Worm (Caenorhabditis elegans) whole organism, late embryonic: ENCODE measurements around the gene ZK867.2.

Source experiments
- C08G9.2 ChIP-seq: sonication (generic microtip); optimal IDR thresholded peaks from 2 replicates; lab custom pipeline; 2016; ENCODE audit warnings: mild to moderate bottlenecking, missing genetic modification characterization, moderate library complexity, missing compliant biosample characterization
- C38D4.7 ChIP-seq: fragments of 200-800 bp; sonication (Bioruptor generic); optimal IDR thresholded peaks from 2 replicates; lab custom pipeline; 2018; ENCODE audit warnings: mild to moderate bottlenecking, missing genetic modification characterization, moderate library complexity, missing compliant biosample characterization
- K02D7.2 ChIP-seq: sonication (generic microtip); optimal IDR thresholded peaks from 2 replicates; lab custom pipeline; 2017; ENCODE audit warnings: mild to moderate bottlenecking, missing genetic modification characterization, missing compliant biosample characterization
- T23F11.4 ChIP-seq: fragments of 200-800 bp; sonication (Bioruptor generic); optimal IDR thresholded peaks from 2 replicates; lab custom pipeline; 2018; ENCODE audit warnings: mild to moderate bottlenecking, missing genetic modification characterization, missing compliant biosample characterization
- Y22D7AL.16 ChIP-seq: sonication (generic microtip); optimal IDR thresholded peaks from 2 replicates; lab custom pipeline; 2016; ENCODE audit warnings: missing genetic modification characterization, missing compliant biosample characterization
- ahr-1 ChIP-seq: sonication (generic microtip); optimal IDR thresholded peaks from 2 replicates; lab custom pipeline; 2016; ENCODE audit warnings: missing genetic modification characterization, missing compliant biosample characterization
- ama-1 ChIP-seq: fragments of 150-350 bp; optimal IDR thresholded peaks from 2 replicates; lab custom pipeline; 2014
- ceh-19 ChIP-seq: fragments of 200-800 bp; sonication (Bioruptor generic); optimal IDR thresholded peaks from 2 replicates; lab custom pipeline; 2018; ENCODE audit warnings: mild to moderate bottlenecking, missing genetic modification characterization, missing compliant biosample characterization
- ceh-2 ChIP-seq: sonication (generic microtip); optimal IDR thresholded peaks from 2 replicates; lab custom pipeline; 2016; ENCODE audit warnings: missing genotype, missing genetic modification characterization, missing compliant biosample characterization
- ceh-24 ChIP-seq: sonication (generic microtip); optimal IDR thresholded peaks from 2 replicates; lab custom pipeline; 2016; ENCODE audit warnings: mild to moderate bottlenecking, missing genetic modification characterization, missing compliant biosample characterization
- ceh-31 ChIP-seq: sonication (generic microtip); optimal IDR thresholded peaks from 2 replicates; lab custom pipeline; 2016; ENCODE audit warnings: missing genetic modification characterization, missing compliant biosample characterization
- ceh-45 ChIP-seq: fragments of 200-800 bp; sonication (Bioruptor generic); IDR thresholded peaks from 2 replicates; pipeline ENCODE4 v1.3.6; 2022; ENCODE audit warnings: missing genetic modification reagents, missing genetic modification characterization, missing compliant biosample characterization
- ceh-48 ChIP-seq: sonication (generic microtip); optimal IDR thresholded peaks from 2 replicates; lab custom pipeline; 2016; ENCODE audit warnings: missing genetic modification characterization, inconsistent platforms, missing compliant biosample characterization
- che-1 ChIP-seq: sonication (generic microtip); optimal IDR thresholded peaks from 2 replicates; lab custom pipeline; 2016; ENCODE audit warnings: mild to moderate bottlenecking, missing genetic modification characterization, missing compliant biosample characterization
- dmd-4 ChIP-seq: sonication (generic microtip); optimal IDR thresholded peaks from 2 replicates; lab custom pipeline; 2016; ENCODE audit warnings: borderline replicate concordance, missing genetic modification characterization, missing compliant biosample characterization
- dve-1 ChIP-seq: sonication (generic microtip); optimal IDR thresholded peaks from 2 replicates; lab custom pipeline; 2017; ENCODE audit warnings: antibody characterized with exemption, mild to moderate bottlenecking, missing genetic modification characterization, missing compliant biosample characterization
- elt-2 ChIP-seq: sonication (generic microtip); optimal IDR thresholded peaks from 2 replicates; lab custom pipeline; 2016; ENCODE audit warnings: missing genetic modification reagents, missing genetic modification characterization, missing compliant biosample characterization
- ets-4 ChIP-seq: sonication (generic microtip); optimal IDR thresholded peaks from 2 replicates; lab custom pipeline; 2016; ENCODE audit warnings: missing genetic modification characterization, missing compliant biosample characterization
- eyg-1 ChIP-seq: sonication (generic microtip); optimal IDR thresholded peaks from 2 replicates; lab custom pipeline; 2016; ENCODE audit warnings: missing genotype, missing genetic modification characterization, missing compliant biosample characterization
- fax-1 ChIP-seq: sonication (generic microtip); optimal IDR thresholded peaks from 2 replicates; lab custom pipeline; 2016; ENCODE audit warnings: missing genotype, missing genetic modification characterization, missing compliant biosample characterization
- fkh-6 ChIP-seq: sonication (generic microtip); optimal IDR thresholded peaks from 2 replicates; lab custom pipeline; 2016; ENCODE audit warnings: missing genetic modification characterization, missing compliant biosample characterization
- gmeb-2 ChIP-seq: sonication (generic microtip); optimal IDR thresholded peaks from 2 replicates; lab custom pipeline; 2016; ENCODE audit warnings: missing genetic modification characterization, inconsistent platforms, missing compliant biosample characterization
- hlh-30 ChIP-seq: sonication (generic microtip); optimal IDR thresholded peaks from 2 replicates; lab custom pipeline; 2017; ENCODE audit warnings: antibody characterized with exemption, missing genetic modification characterization, missing compliant biosample characterization; ENCODE audit not compliant: insufficient read depth
- hlh-6 ChIP-seq: sonication (generic microtip); optimal IDR thresholded peaks from 2 replicates; lab custom pipeline; 2016; ENCODE audit warnings: missing genotype, missing genetic modification characterization, missing compliant biosample characterization
- hlh-8 ChIP-seq: sonication (generic microtip); optimal IDR thresholded peaks from 2 replicates; lab custom pipeline; 2016; ENCODE audit warnings: missing genotype, missing genetic modification characterization, missing compliant biosample characterization
- lim-6 ChIP-seq: sonication (generic microtip); optimal IDR thresholded peaks from 2 replicates; lab custom pipeline; 2016; ENCODE audit warnings: missing genetic modification characterization, missing compliant biosample characterization
- madf-2 ChIP-seq: sonication (generic microtip); optimal IDR thresholded peaks from 2 replicates; lab custom pipeline; 2017; ENCODE audit warnings: missing genetic modification characterization, missing compliant biosample characterization
- nfya-1 ChIP-seq: sonication (generic microtip); optimal IDR thresholded peaks from 2 replicates; lab custom pipeline; 2017; ENCODE audit warnings: missing genetic modification characterization, mild to moderate bottlenecking, missing compliant biosample characterization, antibody characterized with exemption, moderate library complexity
- nhr-11 ChIP-seq: fragments of 150-350 bp; optimal IDR thresholded peaks from 2 replicates; lab custom pipeline; 2014; ENCODE audit warnings: missing biosample characterization, missing genetic modification characterization
- nhr-232 ChIP-seq: sonication (generic microtip); optimal IDR thresholded peaks from 2 replicates; lab custom pipeline; 2016; ENCODE audit warnings: missing genetic modification characterization, missing compliant biosample characterization
- npax-4 ChIP-seq: sonication (generic microtip); optimal IDR thresholded peaks from 2 replicates; lab custom pipeline; 2016; ENCODE audit warnings: missing genetic modification characterization, missing compliant biosample characterization
- odd-2 ChIP-seq: sonication (generic microtip); optimal IDR thresholded peaks from 2 replicates; lab custom pipeline; 2017; ENCODE audit warnings: antibody characterized with exemption, mild to moderate bottlenecking, missing genetic modification characterization, missing compliant biosample characterization
- pat-9 ChIP-seq: fragments of 200-800 bp; sonication (Bioruptor generic); optimal IDR thresholded peaks from 2 replicates; lab custom pipeline; 2018; ENCODE audit warnings: mild to moderate bottlenecking, missing genetic modification characterization, moderate library complexity, missing compliant biosample characterization
- pha-2 ChIP-seq: sonication (generic microtip); optimal IDR thresholded peaks from 2 replicates; lab custom pipeline; 2017; ENCODE audit warnings: mild to moderate bottlenecking, missing genetic modification characterization, missing compliant biosample characterization
- pha-4 ChIP-seq: fragments of 150-350 bp; optimal IDR thresholded peaks from 2 replicates; lab custom pipeline; 2018; ENCODE audit warnings: missing biosample characterization, missing genetic modification reagents, missing genetic modification characterization
- pros-1 ChIP-seq: fragments of 150-350 bp; optimal IDR thresholded peaks from 2 replicates; lab custom pipeline; 2014; ENCODE audit warnings: missing biosample characterization, missing genetic modification reagents, missing genetic modification characterization
- sdc-2 ChIP-seq: sonication (generic microtip); optimal IDR thresholded peaks from 2 replicates; lab custom pipeline; 2016; ENCODE audit warnings: missing genotype, missing genetic modification characterization, missing compliant biosample characterization
- tbx-2 ChIP-seq: sonication (generic microtip); optimal IDR thresholded peaks from 2 replicates; lab custom pipeline; 2016; ENCODE audit warnings: missing genetic modification characterization, missing compliant biosample characterization
- tbx-7 ChIP-seq: sonication (generic microtip); optimal IDR thresholded peaks from 2 replicates; lab custom pipeline; 2016; ENCODE audit warnings: missing genotype, missing genetic modification characterization, missing compliant biosample characterization
- unc-3 ChIP-seq, 2 experiments: fragments of 200-800 bp in 1 of 2; sonication (Bioruptor generic) in 1 of 2; sonication (generic microtip) in 1 of 2; conservative IDR thresholded peaks in 1 of 2; optimal IDR thresholded peaks in 1 of 2; 2 replicates each; pipeline versions ENCODE4 v1.3.6 to Lab custom; 2016 to 2022; ENCODE audit warnings: missing compliant biosample characterization in 2 of 2, missing genetic modification characterization in 2 of 2, missing genetic modification reagents in 1 of 2
- unc-55 ChIP-seq: sonication (generic microtip); optimal IDR thresholded peaks from 2 replicates; lab custom pipeline; 2017; ENCODE audit warnings: missing biosample characterization, missing genetic modification reagents, missing genetic modification characterization
- unc-86 ChIP-seq: sonication (generic microtip); optimal IDR thresholded peaks from 2 replicates; lab custom pipeline; 2016; ENCODE audit warnings: missing genetic modification characterization, missing compliant biosample characterization
- zip-5 ChIP-seq: sonication (generic microtip); optimal IDR thresholded peaks from 2 replicates; lab custom pipeline; 2016; ENCODE audit warnings: missing genetic modification characterization, missing compliant biosample characterization
- ztf-16 ChIP-seq: sonication (generic microtip); optimal IDR thresholded peaks from 2 replicates; lab custom pipeline; 2017; ENCODE audit warnings: missing genetic modification characterization, missing compliant biosample characterization

The ZK867.2 gene

DNA sequence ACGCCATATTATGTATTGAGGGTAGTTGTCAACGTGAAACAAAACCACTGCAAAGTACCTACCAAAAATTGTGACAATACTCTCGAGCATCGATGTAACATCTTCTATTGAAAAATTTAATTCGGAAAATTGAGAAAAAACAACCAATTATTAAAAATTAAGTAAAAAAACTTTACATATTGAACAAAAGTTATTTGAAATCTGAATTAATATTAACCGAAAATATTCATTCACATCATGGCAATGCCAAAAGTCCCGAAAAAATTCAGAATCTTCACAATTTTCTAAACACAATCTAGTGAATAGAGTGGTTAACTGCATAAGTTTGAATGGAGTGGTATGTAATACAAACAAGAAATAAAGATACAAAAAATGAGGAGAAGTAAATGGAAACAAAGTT lies 32.0 kb downstream of the ZK867.2 start, which contains the start of gene F46H5.3:
TSS of gene F46H5.3 (minus strand) at position 101 of the 400 bp plus-strand sequence.
- TF ChIP-seq sdc-2 = no peak
- TF ChIP-seq tbx-2 (tag; lab: Kevin White, UChicago) = no peak
- no peak for TF ChIP-seq T23F11.4 (GFP tag; lab: Kevin White, UChicago)
- no peak for TF ChIP-seq pha-4 (tag; lab: Kevin White, UChicago)
- no peak for TF ChIP-seq ahr-1 (tag; lab: Kevin White, UChicago)
- no peak for TF ChIP-seq npax-4 (tag; lab: Kevin White, UChicago)
- TF ChIP-seq madf-2 (tag; lab: Kevin White, UChicago) = no peak
- TF ChIP-seq fax-1 (tag; lab: Kevin White, UChicago) = no peak
- no peak for TF ChIP-seq Y22D7AL.16 (tag; lab: Kevin White, UChicago)
- no peak for TF ChIP-seq ceh-31
- TF ChIP-seq C08G9.2 (tag; lab: Kevin White, UChicago) = no peak
- TF ChIP-seq fkh-6 = no peak
- TF ChIP-seq ceh-19 (GFP tag; lab: Kevin White, UChicago) = no peak
- no peak for TF ChIP-seq gmeb-2 (tag; lab: Kevin White, UChicago)
- TF ChIP-seq hlh-30 (tag; lab: Kevin White, UChicago) = no peak
- TF ChIP-seq ceh-45 (GFP tag; lab: Robert Waterston, UW) = no peak
- no peak for TF ChIP-seq K02D7.2 (tag; lab: Kevin White, UChicago)
- TF ChIP-seq, all 69 proteins: peak for 0

- TF ChIP-seq eyg-1 (tag; lab: Kevin White, UChicago) (no peak), ceh-48 (tag; lab: Kevin White, UChicago) (no peak), ceh-45 (GFP tag; lab: Robert Waterston, UW) (no peak), unc-55 (GFP tag; lab: Kevin White, UChicago) (no peak), ceh-2 (tag; lab: Kevin White, UChicago) (no peak), hlh-6 (no peak), che-1 (tag; lab: Kevin White, UChicago) (no peak), C38D4.7 (GFP tag; lab: Kevin White, UChicago) (no peak), ama-1 (lab: Kevin White, UChicago) (no peak), pha-4 (tag; lab: Kevin White, UChicago) (no peak), fkh-6 (no peak), zip-5 (no peak), tbx-7 (tag; lab: Kevin White, UChicago) (no peak), nhr-11 (tag; lab: Kevin White, UChicago) (no peak), pat-9 (tag; lab: Kevin White, UChicago) (no peak), ceh-24 (tag; lab: Kevin White, UChicago) (no peak), lim-6 (no peak)
Measured at ce11 chrX:7242119-7242518, 35.6 kb downstream of the ZK867.2 start.

ce11 chrX:7242878-7243277 lies 36.4 kb downstream of the ZK867.2 start, which contains the start of gene F46H5.7:
Gene F46H5.7 (minus strand): TSS chrX:7242983.
- TF ChIP-seq ets-4 (tag; lab: Kevin White, UChicago) (no peak), tbx-2 (tag; lab: Kevin White, UChicago) (peak; percentile 25)

- TF ChIP-seq odd-2 (tag; lab: Kevin White, UChicago) = no peak
- no peak for TF ChIP-seq dve-1
- TF ChIP-seq elt-2 (tag; lab: Kevin White, UChicago) = peak; percentile 60
- TF ChIP-seq, all 69 proteins: peak for 1
Measured at ce11 chrX:7244756-7245155, 38.2 kb downstream of the ZK867.2 start.

DNA sequence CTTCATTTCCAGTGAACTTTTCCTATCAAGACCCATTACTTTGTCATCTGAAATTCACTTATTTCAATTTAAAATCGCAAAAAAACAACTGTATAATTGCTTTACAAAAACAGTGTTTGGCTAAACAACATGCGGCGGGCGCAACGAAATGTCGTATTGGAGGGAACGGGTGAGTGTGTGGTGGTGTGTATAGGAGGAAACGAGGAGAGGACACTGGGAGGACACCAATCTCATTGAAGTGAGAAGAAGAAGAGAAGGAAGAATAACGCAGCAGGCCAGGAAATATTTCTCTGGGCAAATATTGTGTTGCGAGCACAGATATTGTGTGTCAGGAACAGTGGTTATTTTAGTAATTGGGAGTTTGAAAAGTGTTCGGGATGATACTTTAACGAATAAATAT lies 48.0 kb downstream of the ZK867.2 start, which contains the start of gene F46H5.4:
TSS of gene F46H5.4 (minus strand) at position 53 of the 400 bp plus-strand sequence.
- no peak for TF ChIP-seq fax-1 (tag; lab: Kevin White, UChicago)
- no peak for TF ChIP-seq tbx-7 (tag; lab: Kevin White, UChicago)
- TF ChIP-seq nfya-1 = peak; percentile 28
- TF ChIP-seq pha-4 (tag; lab: Kevin White, UChicago) = no peak
- TF ChIP-seq ztf-16 (tag; lab: Kevin White, UChicago) = no peak
- TF ChIP-seq hlh-8 = no peak
- no peak for TF ChIP-seq pros-1
- TF ChIP-seq unc-86 (tag; lab: Kevin White, UChicago) = no peak
- TF ChIP-seq C38D4.7 (GFP tag; lab: Kevin White, UChicago) = no peak
- no peak for TF ChIP-seq unc-3 (GFP tag; conservative IDR thresholded peaks at IDR 0.05; lab: Robert Waterston, UW)
- TF ChIP-seq unc-3 (tag; optimal IDR thresholded peaks at IDR 0.05; lab: Kevin White, UChicago) = no peak
- no peak for TF ChIP-seq nhr-232 (tag; lab: Kevin White, UChicago)
- no peak for TF ChIP-seq T23F11.4 (GFP tag; lab: Kevin White, UChicago)
- no peak for TF ChIP-seq npax-4 (tag; lab: Kevin White, UChicago)
- no peak for TF ChIP-seq elt-2 (tag; lab: Kevin White, UChicago)
- no peak for TF ChIP-seq pha-2
- no peak for TF ChIP-seq ceh-31
- no peak for TF ChIP-seq ahr-1 (tag; lab: Kevin White, UChicago)
- no peak for TF ChIP-seq hlh-30 (tag; lab: Kevin White, UChicago)
- TF ChIP-seq dmd-4 = peak; percentile 29
- TF ChIP-seq hlh-6 = no peak
